Fruit fly (Drosophila melanogaster) whole organism, pupa: ENCODE data around the gene ZIPIC.
A peak's percentile ranks its signal among the peaks of the same experiment; 100 is the strongest.

Experiments
- CG10348 ChIP-seq: fragments of 200-800 bp; sonication (Bioruptor generic); IDR thresholded peaks from 2 replicates; pipeline ENCODE4 v1.3.6; 2022; ENCODE audit warnings: missing biosample characterization, missing genetic modification characterization
- CG12605 ChIP-seq: fragments of 200-800 bp; sonication (Bioruptor generic); IDR thresholded peaks from 2 replicates; pipeline ENCODE4 v1.3.6; 2022; ENCODE audit warnings: missing biosample characterization, missing genetic modification characterization
- CG13204 ChIP-seq: fragments of 200-800 bp; sonication (Bioruptor generic); optimal IDR thresholded peaks from 2 replicates; lab custom pipeline; 2018; ENCODE audit warnings: missing biosample characterization, mild to moderate bottlenecking, missing genetic modification characterization, moderate library complexity
- CG14655 ChIP-seq: fragments of 200-800 bp; sonication (Bioruptor generic); optimal IDR thresholded peaks from 3 replicates; lab custom pipeline; 2017; ENCODE audit warnings: mild to moderate bottlenecking, missing biosample characterization, missing genetic modification reagents, missing genetic modification characterization
- CG15710 ChIP-seq: fragments of 200-800 bp; sonication (Bioruptor generic); optimal IDR thresholded peaks from 2 replicates; lab custom pipeline; 2018; ENCODE audit warnings: missing biosample characterization, mild to moderate bottlenecking, missing genetic modification characterization, moderate library complexity
- CG17806 ChIP-seq: fragments of 200-800 bp; sonication (Bioruptor generic); optimal IDR thresholded peaks from 2 replicates; lab custom pipeline; 2018; ENCODE audit warnings: missing biosample characterization, mild to moderate bottlenecking, missing genetic modification characterization, moderate library complexity
- CG32121 ChIP-seq: fragments of 200-800 bp; sonication (Bioruptor generic); IDR thresholded peaks from 2 replicates; pipeline ENCODE4 v1.3.6; 2022; ENCODE audit warnings: missing biosample characterization, missing genetic modification characterization
- CG34367 ChIP-seq: fragments of 200-800 bp; sonication (Bioruptor generic); optimal IDR thresholded peaks from 2 replicates; lab custom pipeline; 2018; ENCODE audit warnings: missing biosample characterization, mild to moderate bottlenecking, missing genetic modification characterization
- CG4496 ChIP-seq: fragments of 200-800 bp; sonication (Bioruptor generic); IDR thresholded peaks from 3 replicates; pipeline ENCODE4 v1.3.6; 2022; ENCODE audit warnings: missing biosample characterization, missing genetic modification characterization
- CG8159 ChIP-seq: fragments of 200-800 bp; sonication (Bioruptor generic); optimal IDR thresholded peaks from 3 replicates; lab custom pipeline; 2018; ENCODE audit warnings: missing biosample characterization, mild to moderate bottlenecking, missing genetic modification characterization, moderate library complexity
- CG8301 ChIP-seq: fragments of 200-800 bp; sonication (Bioruptor generic); optimal IDR thresholded peaks from 2 replicates; lab custom pipeline; 2018; ENCODE audit warnings: missing biosample characterization, mild to moderate bottlenecking, missing genetic modification characterization
- CG9948 ChIP-seq: fragments of 200-800 bp; sonication (Bioruptor generic); optimal IDR thresholded peaks from 2 replicates; lab custom pipeline; 2018; ENCODE audit warnings: missing biosample characterization, mild to moderate bottlenecking, missing genetic modification characterization, moderate library complexity
- D1 ChIP-seq: fragments of 200-800 bp; sonication (Bioruptor generic); optimal IDR thresholded peaks from 2 replicates; lab custom pipeline; 2018; ENCODE audit warnings: missing biosample characterization, mild to moderate bottlenecking, missing genetic modification characterization, moderate library complexity
- EcR ChIP-seq: fragments of 200-800 bp; sonication (Bioruptor generic); optimal IDR thresholded peaks from 3 replicates; lab custom pipeline; 2019; ENCODE audit warnings: missing biosample characterization, missing genetic modification characterization, mild to moderate bottlenecking, moderate library complexity, missing genetic modification reagents
- Ets98B ChIP-seq: fragments of 200-800 bp; sonication (Bioruptor generic); IDR thresholded peaks from 2 replicates; pipeline ENCODE4 v1.3.6; 2022; ENCODE audit warnings: missing biosample characterization, missing genetic modification characterization
- Pif1A ChIP-seq: fragments of 200-800 bp; sonication (Bioruptor generic); optimal IDR thresholded peaks from 3 replicates; lab custom pipeline; 2016; ENCODE audit warnings: missing biosample characterization, missing genetic modification characterization
- Pif1B ChIP-seq: fragments of 200-800 bp; sonication (Bioruptor generic); optimal IDR thresholded peaks from 3 replicates; lab custom pipeline; 2016; ENCODE audit warnings: missing biosample characterization, missing genetic modification characterization
- Snoo ChIP-seq: fragments of 200-800 bp; sonication (Bioruptor generic); optimal IDR thresholded peaks from 3 replicates; lab custom pipeline; 2017; ENCODE audit warnings: missing biosample characterization, mild to moderate bottlenecking, missing genetic modification characterization, inconsistent platforms
- fd96Ca ChIP-seq: fragments of 200-800 bp; sonication (Bioruptor generic); IDR thresholded peaks from 3 replicates; pipeline ENCODE4 v1.3.6; 2022; ENCODE audit warnings: missing biosample characterization, missing genetic modification characterization
- gl ChIP-seq: fragments of 200-800 bp; sonication (Bioruptor generic); optimal IDR thresholded peaks from 2 replicates; lab custom pipeline; 2018; ENCODE audit warnings: missing biosample characterization, mild to moderate bottlenecking, missing genetic modification characterization
- rn ChIP-seq: fragments of 200-800 bp; sonication (Bioruptor generic); IDR thresholded peaks from 2 replicates; pipeline ENCODE4 v1.3.6; 2022; ENCODE audit warnings: missing biosample characterization, missing genetic modification characterization

The ZIPIC gene

DNA sequence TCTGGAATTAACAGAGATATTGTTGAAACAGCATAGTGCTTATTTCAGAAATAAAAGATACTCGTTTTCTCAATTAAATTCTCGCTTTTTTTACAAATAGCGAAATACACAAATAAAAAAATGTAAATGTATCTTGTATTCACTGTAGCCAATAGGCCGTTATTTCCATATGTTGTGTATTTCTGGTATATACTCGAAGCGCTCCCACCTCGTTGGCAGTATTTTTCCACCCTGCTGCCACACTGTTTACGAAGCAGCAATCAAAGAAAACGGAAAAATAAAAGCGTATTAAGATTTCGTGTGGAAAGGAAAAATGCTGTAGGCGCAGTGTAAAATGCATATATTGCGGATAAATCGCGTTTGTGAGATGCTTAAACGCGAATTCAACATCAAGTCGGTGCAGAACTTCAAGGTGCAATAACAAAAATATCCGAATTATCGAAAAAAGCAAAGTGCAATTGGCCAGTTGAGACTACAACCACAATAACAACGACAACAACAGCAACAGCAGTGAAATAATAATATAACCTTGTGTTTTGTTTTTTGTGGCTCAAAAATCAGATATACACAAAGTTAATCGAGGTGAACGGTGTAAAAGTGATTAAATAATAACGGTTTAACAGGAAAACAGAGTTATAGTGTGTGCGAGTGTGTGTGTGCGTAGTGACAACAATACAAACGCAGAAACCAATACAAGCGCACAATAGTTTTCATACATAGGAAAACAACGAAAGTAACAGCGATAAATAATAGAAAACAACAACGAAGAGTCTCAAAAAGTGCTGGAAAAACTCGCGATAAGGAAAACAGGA is 21.6 kb upstream of the ZIPIC start, which contains the start of gene sima:
Gene sima, plus strand, starts transcription at position 255 of the 812 bp plus-strand sequence.
- no peak for TF ChIP-seq Pif1B
- peak; percentile 19 for TF ChIP-seq Snoo (tag; lab: Kevin White, UChicago)
- no peak for TF ChIP-seq CG9948 (tag; lab: Kevin White, UChicago)
- no peak for TF ChIP-seq CG12605 (GFP tag; lab: Robert Waterston, UW)
- no peak for TF ChIP-seq gl (tag; lab: Kevin White, UChicago)
- peak; percentile 31 for TF ChIP-seq Pif1A (GFP tag; lab: Kevin White, UChicago)
- no peak for TF ChIP-seq EcR (GFP tag; lab: Kevin White, UChicago)
- TF ChIP-seq CG34367 (tag; lab: Kevin White, UChicago), result peak; percentile 8
- no peak for TF ChIP-seq CG15710 (tag; lab: Kevin White, UChicago)
- no peak for TF ChIP-seq CG8301
- no peak for TF ChIP-seq CG14655 (GFP tag; lab: Kevin White, UChicago)
- no peak for TF ChIP-seq CG32121 (GFP tag; lab: Robert Waterston, UW)
- TF ChIP-seq CG10348 (GFP tag; lab: Robert Waterston, UW), result no peak
- TF ChIP-seq rn (GFP tag; lab: Robert Waterston, UW), result no peak
- TF ChIP-seq Ets98B, result peak; percentile 64
- TF ChIP-seq CG8159, result peak; percentile 23
- no peak for TF ChIP-seq D1 (tag; lab: Kevin White, UChicago)
- TF ChIP-seq CG17806, result peak; percentile 21
- TF ChIP-seq CG4496, result 0 out of 3 replicates have a peak, but pooled peaks have one; percentile 8
- no peak for TF ChIP-seq fd96Ca (GFP tag; lab: Robert Waterston, UW)
- no peak for TF ChIP-seq CG13204 (GFP tag; lab: Kevin White, UChicago)

DNA sequence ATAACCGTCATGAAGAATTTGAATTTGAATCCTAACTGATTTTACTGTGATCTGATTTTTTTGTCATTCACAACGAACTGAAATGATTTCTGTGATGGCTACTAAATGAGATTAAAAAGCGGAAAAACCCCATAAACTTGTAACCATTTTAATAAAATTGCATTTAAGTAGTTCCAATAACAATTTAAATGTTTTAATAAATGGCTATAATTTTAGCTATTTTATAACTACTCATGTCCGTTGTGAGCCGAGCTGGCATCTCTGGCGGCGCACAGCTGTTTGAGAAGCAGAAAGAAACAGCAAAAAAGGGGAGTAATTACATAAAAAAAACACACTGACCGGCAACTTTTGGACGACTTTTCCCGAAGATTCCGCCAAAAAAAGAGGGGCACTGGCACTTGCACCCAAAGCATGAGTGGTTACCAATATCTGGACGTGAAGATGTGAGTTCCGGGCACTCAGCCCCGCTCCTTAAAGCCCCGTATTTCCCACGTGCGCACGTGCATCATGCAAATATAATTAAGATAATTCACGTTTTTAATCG is 20.0 kb upstream of the ZIPIC start, which contains the start of the genes CG7950 and Rpp14a:
Gene CG7950, plus strand, starts transcription at position 268 of the 544 bp plus-strand sequence.
Gene Rpp14a, plus strand, starts transcription at position 268 of the 544 bp plus-strand sequence.
- TF ChIP-seq CG32121 (GFP tag; lab: Robert Waterston, UW) (peak; percentile 85), D1 (tag; lab: Kevin White, UChicago) (no peak), CG10348 (GFP tag; lab: Robert Waterston, UW) (no peak), Pif1B (no peak), rn (GFP tag; lab: Robert Waterston, UW) (peak; percentile 73), CG4496 (peak; percentile 90), CG12605 (GFP tag; lab: Robert Waterston, UW) (peak; percentile 74), fd96Ca (GFP tag; lab: Robert Waterston, UW) (peak; percentile 77; the same call in 2 of the 3 replicates), Pif1A (GFP tag; lab: Kevin White, UChicago) (no peak), CG17806 (peak; percentile 82), Ets98B (peak; percentile 86), CG14655 (GFP tag; lab: Kevin White, UChicago) (no peak), CG9948 (tag; lab: Kevin White, UChicago) (peak; percentile 64), gl (tag; lab: Kevin White, UChicago) (peak; percentile 61), Snoo (tag; lab: Kevin White, UChicago) (peak; percentile 74), CG15710 (tag; lab: Kevin White, UChicago) (peak; percentile 83), CG13204 (GFP tag; lab: Kevin White, UChicago) (no peak), EcR (GFP tag; lab: Kevin White, UChicago) (no peak), CG8159 (peak; percentile 77), CG34367 (tag; lab: Kevin White, UChicago) (peak; percentile 82), CG8301 (peak; percentile 73)

DNA sequence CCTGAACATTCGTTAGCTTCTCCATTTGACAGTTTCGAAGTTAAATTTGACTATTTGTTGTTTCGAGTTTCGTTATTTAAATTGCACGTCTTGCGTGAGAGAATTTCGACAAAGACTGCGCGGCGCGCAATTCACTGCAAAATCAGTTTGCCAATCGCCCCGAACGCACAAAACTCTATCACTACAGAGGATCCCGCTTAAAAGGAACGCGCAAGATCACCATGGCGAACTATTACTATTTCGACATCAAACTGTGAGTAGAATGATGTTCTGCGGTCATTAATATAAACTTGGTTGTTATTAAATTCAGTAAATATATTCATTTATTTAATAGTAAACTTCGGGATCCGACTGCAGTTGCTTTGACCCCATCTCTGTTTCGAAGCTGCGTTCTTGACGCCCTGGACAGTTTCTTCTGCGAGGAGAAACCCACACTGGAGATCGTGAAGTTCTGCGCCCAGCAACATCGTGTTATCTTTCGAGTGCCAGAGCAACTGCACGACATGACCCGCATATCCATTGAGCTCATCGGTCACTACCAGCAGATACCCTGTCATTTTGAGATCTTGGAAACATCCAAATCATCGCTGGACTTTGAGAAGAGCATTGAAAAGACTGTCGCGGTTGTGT is 19.4 kb upstream of the ZIPIC start, which contains the start of the genes Rpp14b and spn-A:
Gene Rpp14b, plus strand, starts transcription at position 43 of the 630 bp plus-strand sequence.
Gene spn-A, minus strand, starts transcription at position 123 of the 630 bp plus-strand sequence.
- TF ChIP-seq CG15710 (tag; lab: Kevin White, UChicago) (peak; percentile 43), fd96Ca (GFP tag; lab: Robert Waterston, UW) (peak; percentile 46; the same call in 1 of the 3 replicates), CG14655 (GFP tag; lab: Kevin White, UChicago) (no peak), CG10348 (GFP tag; lab: Robert Waterston, UW) (no peak), rn (GFP tag; lab: Robert Waterston, UW) (no peak), CG17806 (peak; percentile 21), Snoo (tag; lab: Kevin White, UChicago) (peak; percentile 15), CG13204 (GFP tag; lab: Kevin White, UChicago) (no peak), Ets98B (peak; percentile 39; the same call in 1 of the 2 replicates)

DNA sequence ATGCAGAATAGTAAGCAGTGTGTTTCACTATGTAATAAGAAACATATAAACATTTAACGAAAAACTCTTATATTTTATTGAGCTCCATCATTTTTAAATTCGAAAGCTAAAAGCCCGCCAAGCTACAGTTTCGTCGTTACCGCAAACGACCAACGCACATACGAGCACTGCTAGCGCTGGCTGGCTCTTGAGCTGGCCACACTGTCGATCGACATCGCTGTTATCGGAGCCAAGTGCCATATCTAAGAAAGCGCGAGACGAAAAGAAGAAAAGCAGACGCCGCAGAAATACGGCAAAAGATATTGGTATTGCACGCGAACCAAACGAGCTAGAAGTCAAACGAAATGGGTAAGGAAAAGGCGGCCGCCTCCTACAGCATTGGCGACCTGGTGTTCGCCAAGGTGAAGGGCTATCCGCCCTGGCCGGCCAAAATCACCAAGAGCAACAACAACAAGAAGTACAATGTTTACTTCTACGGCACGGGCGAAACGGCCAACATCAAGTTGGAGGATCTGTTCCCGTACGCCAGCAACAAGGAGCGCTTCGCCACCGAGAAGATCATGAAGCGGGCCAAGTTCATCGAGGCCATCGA is 15.9 kb upstream of the ZIPIC start, which contains the start of gene Jasper:
Gene Jasper, plus strand, starts transcription at position 60 of the 592 bp plus-strand sequence.
- TF ChIP-seq gl (tag; lab: Kevin White, UChicago) (no peak), CG8159 (no peak), Ets98B (no peak), Snoo (tag; lab: Kevin White, UChicago) (no peak), CG10348 (GFP tag; lab: Robert Waterston, UW) (no peak), CG8301 (no peak), fd96Ca (GFP tag; lab: Robert Waterston, UW) (no peak), CG4496 (no peak; the same call in 2 of the 3 replicates), rn (GFP tag; lab: Robert Waterston, UW) (no peak), CG12605 (GFP tag; lab: Robert Waterston, UW) (no peak), Pif1B (no peak), CG9948 (tag; lab: Kevin White, UChicago) (no peak), Pif1A (GFP tag; lab: Kevin White, UChicago) (no peak), CG15710 (tag; lab: Kevin White, UChicago) (no peak), EcR (GFP tag; lab: Kevin White, UChicago) (no peak), CG14655 (GFP tag; lab: Kevin White, UChicago) (no peak), CG32121 (GFP tag; lab: Robert Waterston, UW) (no peak)
- TF ChIP-seq, all 21 proteins: peak for 0
